Fruit fly (Drosophila melanogaster) whole organism, prepupa: ENCODE data around the gene Rop.

Source experiments
- Blimp-1 ChIP-seq: fragments of 200-800 bp; sonication (Bioruptor generic); optimal IDR thresholded peaks from 3 replicates; lab custom pipeline; 2017; ENCODE audit warnings: missing biosample characterization, missing genetic modification characterization, mild to moderate bottlenecking, moderate library complexity, missing genetic modification reagents
- CG10631 ChIP-seq: fragments of 200-800 bp; sonication (Bioruptor generic); optimal IDR thresholded peaks from 2 replicates; lab custom pipeline; 2016; ENCODE audit warnings: missing biosample characterization, missing genetic modification characterization
- CG10669 ChIP-seq: fragments of 200-800 bp; sonication (Bioruptor generic); optimal IDR thresholded peaks from 3 replicates; lab custom pipeline; 2018; ENCODE audit warnings: missing biosample characterization, mild to moderate bottlenecking, missing genetic modification characterization, moderate library complexity
- CG11902 ChIP-seq: fragments of 200-800 bp; sonication (Bioruptor generic); optimal IDR thresholded peaks from 3 replicates; lab custom pipeline; 2016; ENCODE audit warnings: missing biosample characterization, missing genetic modification characterization
- CG15336 ChIP-seq: fragments of 200-800 bp; sonication (Bioruptor generic); IDR thresholded peaks from 2 replicates; pipeline ENCODE4 v1.3.6; 2022; ENCODE audit warnings: missing biosample characterization, missing genetic modification characterization
- CG1621 ChIP-seq: fragments of 200-800 bp; sonication (Bioruptor generic); optimal IDR thresholded peaks from 3 replicates; lab custom pipeline; 2018; ENCODE audit warnings: missing biosample characterization, mild to moderate bottlenecking, missing genetic modification characterization
- CG3032 ChIP-seq: fragments of 200-800 bp; optimal IDR thresholded peaks from 2 replicates; lab custom pipeline; 2019; ENCODE audit warnings: missing biosample characterization, mild to moderate bottlenecking, missing genetic modification characterization, moderate library complexity
- CG34406 ChIP-seq: fragments of 200-800 bp; sonication (Bioruptor generic); optimal IDR thresholded peaks from 3 replicates; lab custom pipeline; 2016; ENCODE audit warnings: missing biosample characterization, missing genetic modification characterization
- CG3919 ChIP-seq: fragments of 200-800 bp; sonication (Bioruptor generic); optimal IDR thresholded peaks from 3 replicates; lab custom pipeline; 2016; ENCODE audit warnings: missing biosample characterization, missing genetic modification characterization
- CG6163 ChIP-seq: fragments of 200-800 bp; sonication (Bioruptor generic); IDR thresholded peaks from 3 replicates; pipeline ENCODE4 v1.3.6; 2022; ENCODE audit warnings: missing biosample characterization, missing genetic modification characterization
- CG6276 ChIP-seq: fragments of 200-800 bp; sonication (Bioruptor generic); optimal IDR thresholded peaks from 2 replicates; lab custom pipeline; 2017; ENCODE audit warnings: missing biosample characterization, mild to moderate bottlenecking, missing genetic modification characterization
- CG6792 ChIP-seq: fragments of 200-800 bp; sonication (Bioruptor generic); optimal IDR thresholded peaks from 3 replicates; lab custom pipeline; 2016; ENCODE audit warnings: missing biosample characterization, missing genetic modification characterization
- CG6808 ChIP-seq: fragments of 200-800 bp; sonication (Bioruptor generic); optimal IDR thresholded peaks from 3 replicates; lab custom pipeline; 2017; ENCODE audit warnings: missing biosample characterization, missing genetic modification characterization, mild to moderate bottlenecking, moderate library complexity, missing genetic modification reagents
- CG8119 ChIP-seq: fragments of 200-800 bp; sonication (Bioruptor generic); IDR thresholded peaks from 3 replicates; pipeline ENCODE4 v1.3.6; 2022; ENCODE audit warnings: missing biosample characterization, missing genetic modification characterization
- CG8632 ChIP-seq: fragments of 200-800 bp; sonication (Bioruptor generic); optimal IDR thresholded peaks from 3 replicates; lab custom pipeline; 2016; ENCODE audit warnings: missing biosample characterization, missing genetic modification characterization
- CG9139 ChIP-seq: fragments of 200-800 bp; sonication (Bioruptor generic); optimal IDR thresholded peaks from 3 replicates; lab custom pipeline; 2017; ENCODE audit warnings: missing biosample characterization, mild to moderate bottlenecking, missing genetic modification characterization
- Eip75B ChIP-seq: fragments of 200-800 bp; sonication (Bioruptor generic); optimal IDR thresholded peaks from 3 replicates; lab custom pipeline; 2016; ENCODE audit warnings: missing biosample characterization, missing genetic modification characterization
- Eip78C ChIP-seq: fragments of 200-800 bp; sonication (Bioruptor generic); peaks from one replicate; lab custom pipeline; 2016; ENCODE audit warnings: missing biosample characterization, missing genetic modification characterization
- Eip93F ChIP-seq: fragments of 200-800 bp; sonication (Bioruptor generic); optimal IDR thresholded peaks from 2 replicates; lab custom pipeline; 2016; ENCODE audit warnings: missing biosample characterization, mild to moderate bottlenecking, missing genetic modification characterization
- Ets21C ChIP-seq: fragments of 200-800 bp; sonication (Bioruptor generic); optimal IDR thresholded peaks from 3 replicates; lab custom pipeline; 2016; ENCODE audit warnings: missing biosample characterization, missing genetic modification characterization
- Ets96B ChIP-seq: fragments of 200-800 bp; optimal IDR thresholded peaks from 2 replicates; lab custom pipeline; 2019; ENCODE audit warnings: missing biosample characterization, mild to moderate bottlenecking, missing genetic modification characterization, moderate library complexity
- Hr38 ChIP-seq: sonication (Bioruptor generic); optimal IDR thresholded peaks from 2 replicates; lab custom pipeline; 2016; ENCODE audit warnings: missing biosample characterization, missing genetic modification characterization
- Hr39 ChIP-seq: fragments of 200-800 bp; sonication (Bioruptor generic); optimal IDR thresholded peaks from 2 replicates; lab custom pipeline; 2016; ENCODE audit warnings: missing biosample characterization, missing genetic modification characterization
- Lpt ChIP-seq: fragments of 200-800 bp; sonication (Bioruptor generic); optimal IDR thresholded peaks from 3 replicates; lab custom pipeline; 2016; ENCODE audit warnings: missing biosample characterization, missing genetic modification characterization
- Met ChIP-seq: fragments of 200-800 bp; sonication (Bioruptor generic); optimal IDR thresholded peaks from 3 replicates; lab custom pipeline; 2016; ENCODE audit warnings: missing biosample characterization, missing genetic modification characterization
- OdsH ChIP-seq: fragments of 200-800 bp; sonication (Bioruptor generic); optimal IDR thresholded peaks from 3 replicates; lab custom pipeline; 2016; ENCODE audit warnings: missing biosample characterization, missing genetic modification characterization
- Smox ChIP-seq: fragments of 200-800 bp; sonication (Bioruptor generic); optimal IDR thresholded peaks from 3 replicates; lab custom pipeline; 2016; ENCODE audit warnings: missing biosample characterization, missing genetic modification characterization
- Sox102F ChIP-seq: fragments of 200-800 bp; sonication (Bioruptor generic); optimal IDR thresholded peaks from 2 replicates; lab custom pipeline; 2016; ENCODE audit warnings: missing biosample characterization, mild to moderate bottlenecking, missing genetic modification characterization
- Sox14 ChIP-seq: fragments of 200-800 bp; sonication (Bioruptor generic); optimal IDR thresholded peaks from 3 replicates; lab custom pipeline; 2016; ENCODE audit warnings: missing biosample characterization, missing genetic modification characterization
- achi ChIP-seq: fragments of 200-800 bp; sonication (Bioruptor generic); optimal IDR thresholded peaks from 3 replicates; lab custom pipeline; 2016; ENCODE audit warnings: missing biosample characterization, missing genetic modification characterization
- acj6 ChIP-seq: fragments of 200-800 bp; sonication (Bioruptor generic); optimal IDR thresholded peaks from 3 replicates; lab custom pipeline; 2016; ENCODE audit warnings: missing biosample characterization, missing genetic modification characterization
- eg ChIP-seq: fragments of 200-800 bp; sonication (Bioruptor generic); IDR thresholded peaks from 3 replicates; pipeline ENCODE4 v1.3.6; 2022; ENCODE audit warnings: missing biosample characterization, missing genetic modification characterization
- esn ChIP-seq: fragments of 200-800 bp; sonication (Bioruptor generic); optimal IDR thresholded peaks from 2 replicates; lab custom pipeline; 2016; ENCODE audit warnings: missing biosample characterization, mild to moderate bottlenecking, missing genetic modification characterization, moderate library complexity
- fd59A ChIP-seq: fragments of 200-800 bp; sonication (Bioruptor generic); optimal IDR thresholded peaks from 2 replicates; lab custom pipeline; 2017; ENCODE audit warnings: missing biosample characterization, mild to moderate bottlenecking, missing genetic modification characterization, missing genetic modification reagents
- fkh ChIP-seq: fragments of 200-800 bp; sonication (Bioruptor generic); optimal IDR thresholded peaks from 3 replicates; lab custom pipeline; 2017; ENCODE audit warnings: missing biosample characterization, mild to moderate bottlenecking, missing genetic modification characterization, moderate library complexity
- lz ChIP-seq: fragments of 200-800 bp; sonication (Bioruptor generic); optimal IDR thresholded peaks from 3 replicates; lab custom pipeline; 2016; ENCODE audit warnings: missing biosample characterization, missing genetic modification characterization
- pdm3 ChIP-seq: fragments of 200-800 bp; sonication (Bioruptor generic); optimal IDR thresholded peaks from 3 replicates; lab custom pipeline; 2016; ENCODE audit warnings: missing biosample characterization, missing genetic modification characterization
- salr ChIP-seq, 2 experiments: fragments of 200-800 bp; sonication (Bioruptor generic); optimal IDR thresholded peaks; 3 replicates each; lab custom pipeline; 2016 to 2018; ENCODE audit warnings: missing biosample characterization in 2 of 2, missing genetic modification characterization in 2 of 2, mild to moderate bottlenecking in 1 of 2
- spab ChIP-seq: fragments of 200-800 bp; sonication (Bioruptor generic); optimal IDR thresholded peaks from 2 replicates; lab custom pipeline; 2017; ENCODE audit warnings: missing biosample characterization, mild to moderate bottlenecking, missing genetic modification characterization, missing genetic modification reagents
- ss ChIP-seq, 2 experiments: fragments of 200-800 bp; sonication (Bioruptor generic); optimal IDR thresholded peaks; 2 replicates in 1 of 2; 3 replicates in 1 of 2; lab custom pipeline; 2017 to 2018; ENCODE audit warnings: mild to moderate bottlenecking in 2 of 2, missing biosample characterization in 2 of 2, missing genetic modification characterization in 2 of 2, moderate library complexity in 1 of 2
- svp ChIP-seq: fragments of 200-800 bp; sonication (Bioruptor generic); peaks from one replicate; lab custom pipeline; 2016; ENCODE audit warnings: missing biosample characterization, missing genetic modification characterization
- vri ChIP-seq: fragments of 200-800 bp; sonication (Bioruptor generic); optimal IDR thresholded peaks from 3 replicates; lab custom pipeline; 2016; ENCODE audit warnings: missing biosample characterization, mild to moderate bottlenecking, missing genetic modification characterization

The Rop gene

dm6 chr3L:4108072-4108843, 30.5 kb downstream of the Rop start, which contains the start of gene Ack (continued):
- TF ChIP-seq vri (GFP tag; lab: Kevin White, UChicago) (peak; percentile 17), achi (GFP tag; lab: Kevin White, UChicago) (no peak), CG3032 (tag; lab: Kevin White, UChicago) (no peak), CG10631 (GFP tag; lab: Kevin White, UChicago) (no peak), Sox102F (GFP tag; lab: Kevin White, UChicago) (no peak), Eip75B (GFP tag; lab: Kevin White, UChicago) (no peak), CG34406 (GFP tag; lab: Kevin White, UChicago) (no peak), ss (GFP tag; optimal IDR thresholded peaks at IDR 0.05; lab: Kevin White, UChicago) (peak; percentile 41 to 49), CG8119 (GFP tag; lab: Robert Waterston, UW) (no peak), Lpt (no peak), CG15336 (no peak; the same call in 1 of the 2 replicates), salr (GFP tag; optimal IDR thresholded peaks at IDR 0.05; lab: Kevin White, UChicago) (no peak), lz (no peak), Smox (no peak), Ets21C (GFP tag; lab: Kevin White, UChicago) (no peak), CG3919 (no peak), OdsH (no peak), Met (GFP tag; lab: Kevin White, UChicago) (no peak), CG6792 (GFP tag; lab: Kevin White, UChicago) (no peak), CG8632 (no peak)
- TF ChIP-seq, all 60 proteins: peak for 8

- TF ChIP-seq CG6276 (GFP tag; lab: Kevin White, UChicago) (peak; percentile 37), vri (GFP tag; lab: Kevin White, UChicago) (peak; percentile 80), eg (GFP tag; lab: Robert Waterston, UW) (no peak), ss (GFP tag; optimal IDR thresholded peaks at IDR 0.05; lab: Kevin White, UChicago) (peak in 1 of 2 experiments; percentile 20), Eip78C (GFP tag; lab: Kevin White, UChicago) (peak; percentile 69), svp (GFP tag; lab: Kevin White, UChicago) (peak; percentile 77), esn (GFP tag; lab: Kevin White, UChicago) (no peak), Eip75B (GFP tag; lab: Kevin White, UChicago) (peak; percentile 20), CG8632 (no peak), Hr39 (GFP tag; lab: Kevin White, UChicago) (no peak), Eip93F (GFP tag; lab: Kevin White, UChicago) (peak; percentile 51)
Observed at dm6 chr3L:4107120-4107519, 31.7 kb downstream of the Rop start.

dm6 chr3L:4103258-4104247, 35.2 kb downstream of the Rop start, which contains the start of gene Fit1:
TSS of gene Fit1 (plus strand) at chr3L:4103564.
- TF ChIP-seq Hr38 (GFP tag; lab: Kevin White, UChicago): no peak
- TF ChIP-seq fd59A: no peak
- no peak for TF ChIP-seq CG8632
- no peak for TF ChIP-seq Hr39 (GFP tag; lab: Kevin White, UChicago)
- TF ChIP-seq svp (GFP tag; lab: Kevin White, UChicago): peak; percentile 83
- no peak for TF ChIP-seq Blimp-1
- TF ChIP-seq Sox14 (GFP tag; lab: Kevin White, UChicago): peak; percentile 41
- TF ChIP-seq CG11902 (GFP tag; lab: Kevin White, UChicago): no peak
- no peak for TF ChIP-seq CG9139 (GFP tag; lab: Kevin White, UChicago)
- TF ChIP-seq CG1621: peak; percentile 14
- TF ChIP-seq salr (GFP tag; optimal IDR thresholded peaks at IDR 0.05; lab: Kevin White, UChicago): no peak
- TF ChIP-seq vri (GFP tag; lab: Kevin White, UChicago): peak; percentile 62
- TF ChIP-seq Ets96B (tag; lab: Kevin White, UChicago): no peak
- peak; percentile 23 for TF ChIP-seq Eip78C (GFP tag; lab: Kevin White, UChicago)
- TF ChIP-seq fkh (GFP tag; lab: Kevin White, UChicago): peak; percentile 43
- peak; percentile 20 to 28 for TF ChIP-seq ss (GFP tag; optimal IDR thresholded peaks at IDR 0.05; lab: Kevin White, UChicago)
- TF ChIP-seq achi (GFP tag; lab: Kevin White, UChicago): no peak
- TF ChIP-seq Smox: no peak
- no peak for TF ChIP-seq CG10669 (GFP tag; lab: Kevin White, UChicago)
- no peak for TF ChIP-seq CG6808
- no peak for TF ChIP-seq lz
- no peak for TF ChIP-seq spab (GFP tag; lab: Kevin White, UChicago)
- 0 out of 3 replicates have a peak, but pooled peaks have one; percentile 22 for TF ChIP-seq eg (GFP tag; lab: Robert Waterston, UW)
- no peak for TF ChIP-seq pdm3 (GFP tag; lab: Kevin White, UChicago)
- no peak for TF ChIP-seq acj6 (GFP tag; lab: Kevin White, UChicago)
- 0 out of 3 replicates have a peak, but pooled peaks have one; percentile 32 for TF ChIP-seq CG6163 (GFP tag; lab: Robert Waterston, UW)
- no peak for TF ChIP-seq CG3919
